Fruit fly (Drosophila melanogaster) whole organism, embryonic: Measurements from ENCODE around the gene CG13373.

Experiments
- Aef1 ChIP-seq: fragments of 200-800 bp; sonication (Bioruptor generic); IDR thresholded peaks from 3 replicates; pipeline ENCODE4 v1.3.6; 2022; ENCODE audit warnings: missing biosample characterization, missing genetic modification characterization
- CG10209 ChIP-seq: fragments of 200-800 bp; sonication (Bioruptor generic); optimal IDR thresholded peaks from 3 replicates; lab custom pipeline; 2017; ENCODE audit warnings: missing biosample characterization, mild to moderate bottlenecking, missing genetic modification characterization, missing genetic modification reagents
- CG11696 ChIP-seq: fragments of 200-800 bp; sonication (Bioruptor generic); IDR thresholded peaks from 2 replicates; pipeline ENCODE4 v1.3.6; 2022; ENCODE audit warnings: missing biosample characterization, missing genetic modification characterization
- CG12219 ChIP-seq: fragments of 200-800 bp; sonication (Bioruptor generic); optimal IDR thresholded peaks from 3 replicates; lab custom pipeline; 2018; ENCODE audit warnings: missing biosample characterization, mild to moderate bottlenecking, missing genetic modification characterization
- CG12942 ChIP-seq: fragments of 200-800 bp; sonication (Bioruptor generic); optimal IDR thresholded peaks from 3 replicates; lab custom pipeline; 2016; ENCODE audit warnings: missing biosample characterization, missing genetic modification characterization
- CG14710 ChIP-seq: fragments of 200-800 bp; sonication (Bioruptor generic); optimal IDR thresholded peaks from 3 replicates; lab custom pipeline; 2019; ENCODE audit warnings: missing biosample characterization, mild to moderate bottlenecking, missing genetic modification characterization, moderate library complexity
- CG1602 ChIP-seq: fragments of 200-800 bp; sonication (Bioruptor generic); optimal IDR thresholded peaks from 3 replicates; lab custom pipeline; 2016; ENCODE audit warnings: missing biosample characterization, missing genetic modification characterization
- CG17186 ChIP-seq: fragments of 200-800 bp; sonication (Bioruptor generic); optimal IDR thresholded peaks from 3 replicates; lab custom pipeline; 2017; ENCODE audit warnings: missing biosample characterization, missing genetic modification reagents, missing genetic modification characterization
- CG17359 ChIP-seq: fragments of 200-800 bp; sonication (Bioruptor generic); optimal IDR thresholded peaks from 3 replicates; lab custom pipeline; 2018; ENCODE audit warnings: missing biosample characterization, mild to moderate bottlenecking, missing genetic modification characterization, moderate library complexity
- CG17568 ChIP-seq: fragments of 200-800 bp; sonication (Bioruptor generic); optimal IDR thresholded peaks from 2 replicates; lab custom pipeline; 2018; ENCODE audit warnings: missing biosample characterization, mild to moderate bottlenecking, missing genetic modification characterization, moderate library complexity
- CG32767 ChIP-seq: fragments of 200-800 bp; sonication (Bioruptor generic); IDR thresholded peaks from 2 replicates; pipeline ENCODE4 v1.3.6; 2022; ENCODE audit warnings: missing biosample characterization, missing genetic modification characterization
- CG3281 ChIP-seq: fragments of 200-800 bp; sonication (Bioruptor generic); optimal IDR thresholded peaks from 3 replicates; lab custom pipeline; 2017; ENCODE audit warnings: missing biosample characterization, mild to moderate bottlenecking, missing genetic modification characterization
- CG4282 ChIP-seq: fragments of 200-800 bp; sonication (Bioruptor generic); optimal IDR thresholded peaks from 2 replicates; lab custom pipeline; 2016; ENCODE audit warnings: missing biosample characterization, missing genetic modification characterization
- CG4328 ChIP-seq: fragments of 200-800 bp; sonication (Bioruptor generic); optimal IDR thresholded peaks from 3 replicates; lab custom pipeline; 2017; ENCODE audit warnings: missing biosample characterization, missing genetic modification reagents, missing genetic modification characterization
- CG4424 ChIP-seq: fragments of 200-800 bp; sonication (Bioruptor generic); optimal IDR thresholded peaks from 3 replicates; lab custom pipeline; 2016; ENCODE audit warnings: missing biosample characterization, missing genetic modification characterization
- CG7556 ChIP-seq: fragments of 200-800 bp; sonication (Bioruptor generic); optimal IDR thresholded peaks from 2 replicates; lab custom pipeline; 2017; ENCODE audit warnings: missing biosample characterization, mild to moderate bottlenecking, missing genetic modification characterization
- CG8478 ChIP-seq: fragments of >200 bp; optimal IDR thresholded peaks from 2 replicates; lab custom pipeline; 2018
- CG8944 ChIP-seq: fragments of 200-800 bp; sonication (Bioruptor generic); optimal IDR thresholded peaks from 3 replicates; lab custom pipeline; 2016; ENCODE audit warnings: missing biosample characterization, missing genetic modification characterization
- CG9609 ChIP-seq: fragments of 200-800 bp; sonication (Bioruptor generic); optimal IDR thresholded peaks from 3 replicates; lab custom pipeline; 2016; ENCODE audit warnings: missing biosample characterization, missing genetic modification characterization
- ERR ChIP-seq: fragments of 200-800 bp; sonication (Bioruptor generic); optimal IDR thresholded peaks from 2 replicates; lab custom pipeline; 2016; ENCODE audit warnings: missing biosample characterization, missing genetic modification characterization
- Eip74EF ChIP-seq, 2 experiments: fragments of 200-800 bp in 1 of 2; fragments of >200 bp in 1 of 2; sonication (Bioruptor generic) in 1 of 2; optimal IDR thresholded peaks; 2 replicates each; lab custom pipeline; 2017 to 2019; ENCODE audit warnings: missing biosample characterization in 2 of 2, missing genetic modification characterization in 2 of 2, mild to moderate bottlenecking in 1 of 2, moderate library complexity in 1 of 2
- HLHmδ ChIP-seq: fragments of 200-800 bp; sonication (Bioruptor generic); optimal IDR thresholded peaks from 2 replicates; lab custom pipeline; 2018; ENCODE audit warnings: missing biosample characterization, mild to moderate bottlenecking, missing genetic modification characterization, moderate library complexity
- Hr39 ChIP-seq: fragments of >200 bp; optimal IDR thresholded peaks from 2 replicates; lab custom pipeline; 2017
- Mad ChIP-seq: fragments of 200-800 bp; sonication (Bioruptor generic); optimal IDR thresholded peaks from 2 replicates; lab custom pipeline; 2016; ENCODE audit warnings: missing biosample characterization, missing genetic modification characterization
- Nf-YC ChIP-seq: fragments of 200-800 bp; optimal IDR thresholded peaks from 3 replicates; lab custom pipeline; 2019; ENCODE audit warnings: missing biosample characterization, mild to moderate bottlenecking, missing genetic modification characterization, moderate library complexity
- Opbp ChIP-seq: fragments of 200-800 bp; sonication (Bioruptor generic); IDR thresholded peaks from 3 replicates; pipeline ENCODE4 v1.3.6; 2022; ENCODE audit warnings: missing biosample characterization, missing genetic modification characterization; ENCODE audit not compliant: partially characterized antibody
- Ravus ChIP-seq: fragments of 200-800 bp; sonication (Bioruptor generic); IDR thresholded peaks from 2 replicates; pipeline ENCODE4 v1.3.6; 2022; ENCODE audit warnings: missing biosample characterization, missing genetic modification characterization
- Rfx ChIP-seq: fragments of 200-800 bp; sonication (Bioruptor generic); IDR thresholded peaks from 2 replicates; pipeline ENCODE4 v1.3.6; 2022; ENCODE audit warnings: missing biosample characterization, missing genetic modification characterization
- Rx ChIP-seq: fragments of 200-800 bp; sonication (Bioruptor generic); IDR thresholded peaks from 2 replicates; pipeline ENCODE4 v1.3.6; 2022; ENCODE audit warnings: missing biosample characterization, missing genetic modification characterization
- TFAM ChIP-seq: fragments of 200-800 bp; sonication (Bioruptor generic); optimal IDR thresholded peaks from 2 replicates; lab custom pipeline; 2017; ENCODE audit warnings: missing biosample characterization, missing genetic modification characterization, inconsistent platforms
- Usf ChIP-seq: fragments of 200-800 bp; sonication (Bioruptor generic); optimal IDR thresholded peaks from 2 replicates; lab custom pipeline; 2017; ENCODE audit warnings: missing genotype, missing biosample characterization, missing genetic modification characterization
- Xrp1 ChIP-seq: fragments of 200-800 bp; sonication (Bioruptor generic); IDR thresholded peaks from 2 replicates; pipeline ENCODE4 v1.3.6; 2022; ENCODE audit warnings: missing biosample characterization, missing genetic modification characterization
- ac ChIP-seq: fragments of 200-800 bp; sonication (Bioruptor generic); optimal IDR thresholded peaks from 3 replicates; lab custom pipeline; 2017; ENCODE audit warnings: missing biosample characterization, mild to moderate bottlenecking, missing genetic modification characterization
- al ChIP-seq: fragments of 200-800 bp; sonication (Bioruptor generic); IDR thresholded peaks from 2 replicates; pipeline ENCODE4 v1.3.6; 2022; ENCODE audit warnings: missing biosample characterization, missing genetic modification characterization
- aop ChIP-seq: fragments of 200-800 bp; sonication (Bioruptor generic); IDR thresholded peaks from 2 replicates; pipeline ENCODE4 v1.3.6; 2022; ENCODE audit warnings: missing biosample characterization, missing genetic modification characterization
- cwo ChIP-seq: fragments of 200-800 bp; sonication (Bioruptor generic); optimal IDR thresholded peaks from 3 replicates; lab custom pipeline; 2017; ENCODE audit warnings: missing biosample characterization, missing genetic modification characterization, mild to moderate bottlenecking, moderate library complexity, missing genetic modification reagents
- dm ChIP-seq: fragments of 200-800 bp; sonication (Bioruptor generic); optimal IDR thresholded peaks from 3 replicates; lab custom pipeline; 2016; ENCODE audit warnings: missing biosample characterization, missing genetic modification characterization
- dmrt99B ChIP-seq: fragments of 200-800 bp; sonication (Bioruptor generic); optimal IDR thresholded peaks from 2 replicates; lab custom pipeline; 2018; ENCODE audit warnings: missing biosample characterization, mild to moderate bottlenecking, missing genetic modification characterization, moderate library complexity
- fd102C ChIP-seq: fragments of 200-800 bp; sonication (Bioruptor generic); optimal IDR thresholded peaks from 2 replicates; lab custom pipeline; 2018; ENCODE audit warnings: missing biosample characterization, mild to moderate bottlenecking, missing genetic modification characterization, moderate library complexity
- fru ChIP-seq: fragments of >200 bp; optimal IDR thresholded peaks from 2 replicates; lab custom pipeline; 2017
- jigr1 ChIP-seq: fragments of 200-800 bp; sonication (Bioruptor generic); IDR thresholded peaks from 3 replicates; pipeline ENCODE4 v1.3.6; 2022; ENCODE audit warnings: missing biosample characterization, missing genetic modification characterization
- kay ChIP-seq: fragments of 200-800 bp; sonication (Bioruptor generic); optimal IDR thresholded peaks from 2 replicates; lab custom pipeline; 2016; ENCODE audit warnings: missing biosample characterization, missing genetic modification characterization
- knrl ChIP-seq: fragments of 200-800 bp; sonication (Bioruptor generic); IDR thresholded peaks from 3 replicates; pipeline ENCODE4 v1.3.6; 2022; ENCODE audit warnings: missing biosample characterization, missing genetic modification characterization; ENCODE audit not compliant: partially characterized antibody
- nerfin-2 ChIP-seq: fragments of 200-800 bp; sonication (Bioruptor generic); IDR thresholded peaks from 2 replicates; pipeline ENCODE4 v1.3.6; 2022; ENCODE audit warnings: missing biosample characterization, missing genetic modification characterization; ENCODE audit not compliant: partially characterized antibody
- odd ChIP-seq: fragments of 200-800 bp; sonication (Bioruptor generic); optimal IDR thresholded peaks from 2 replicates; lab custom pipeline; 2017; ENCODE audit warnings: missing biosample characterization, mild to moderate bottlenecking, missing genetic modification characterization
- onecut ChIP-seq: fragments of 200-800 bp; sonication (Bioruptor generic); IDR thresholded peaks from 2 replicates; pipeline ENCODE4 v1.3.6; 2022; ENCODE audit warnings: missing biosample characterization, missing genetic modification characterization
- phol ChIP-seq: fragments of 200-800 bp; sonication (Bioruptor generic); optimal IDR thresholded peaks from 3 replicates; lab custom pipeline; 2018; ENCODE audit warnings: missing biosample characterization, mild to moderate bottlenecking, missing genetic modification characterization, moderate library complexity
- pita ChIP-seq: fragments of 200-800 bp; sonication (Bioruptor generic); optimal IDR thresholded peaks from 2 replicates; lab custom pipeline; 2017; ENCODE audit warnings: missing biosample characterization, mild to moderate bottlenecking, missing genetic modification characterization
- shn ChIP-seq: fragments of 200-800 bp; sonication (Bioruptor generic); optimal IDR thresholded peaks from 3 replicates; lab custom pipeline; 2016; ENCODE audit warnings: missing biosample characterization, missing genetic modification characterization
- sima ChIP-seq: fragments of 200-800 bp; sonication (Bioruptor generic); optimal IDR thresholded peaks from 2 replicates; lab custom pipeline; 2016; ENCODE audit warnings: missing biosample characterization, missing genetic modification characterization
- so ChIP-seq: fragments of 200-800 bp; sonication (Bioruptor generic); IDR thresholded peaks from 3 replicates; pipeline ENCODE4 v1.3.6; 2022; ENCODE audit warnings: missing biosample characterization, missing genetic modification characterization
- stwl ChIP-seq: fragments of 200-800 bp; sonication (Bioruptor generic); optimal IDR thresholded peaks from 3 replicates; lab custom pipeline; 2018; ENCODE audit warnings: missing biosample characterization, mild to moderate bottlenecking, missing genetic modification characterization, moderate library complexity
- unpg ChIP-seq: fragments of 200-800 bp; sonication (Bioruptor generic); optimal IDR thresholded peaks from 3 replicates; lab custom pipeline; 2018; ENCODE audit warnings: missing biosample characterization, mild to moderate bottlenecking, missing genetic modification characterization, moderate library complexity

CG13373 gene

DNA sequence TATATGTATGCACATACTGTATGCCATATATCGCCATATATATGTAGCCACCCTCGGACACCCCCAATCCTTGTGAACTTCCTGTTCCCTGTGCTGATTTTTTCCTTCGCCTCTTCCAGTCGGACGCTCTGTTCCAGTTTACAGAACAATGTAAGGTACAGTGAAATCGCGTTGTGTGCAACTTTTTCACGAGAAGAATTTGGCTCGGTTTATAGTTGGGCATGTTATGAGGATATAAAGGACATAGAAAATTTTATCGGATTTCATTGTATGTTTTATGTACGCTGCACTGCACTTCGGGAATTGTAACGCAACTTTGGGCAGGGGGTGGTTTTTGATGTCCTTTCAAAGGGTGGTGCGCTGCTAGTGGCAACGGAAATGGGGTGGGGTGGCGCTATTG is 47.5 kb downstream of the CG13373 start (continued):
- TF ChIP-seq Hr39 (lab: Kevin White, UChicago) (no peak), fd102C (GFP tag; lab: Kevin White, UChicago) (no peak), jigr1 (GFP tag; lab: Robert Waterston, UW) (no peak), Opbp (GFP tag; lab: Robert Waterston, UW) (no peak), knrl (GFP tag; lab: Robert Waterston, UW) (no peak), CG14710 (no peak), CG8478 (no peak), stwl (tag; lab: Kevin White, UChicago) (no peak), so (GFP tag; lab: Robert Waterston, UW) (no peak), CG12219 (GFP tag; lab: Kevin White, UChicago) (peak; percentile 34), CG17359 (tag; lab: Kevin White, UChicago) (peak; percentile 2), CG4424 (GFP tag; lab: Kevin White, UChicago) (no peak), odd (no peak), CG1602 (GFP tag; lab: Kevin White, UChicago) (no peak), CG8944 (GFP tag; lab: Kevin White, UChicago) (no peak), unpg (GFP tag; lab: Kevin White, UChicago) (peak; percentile 20), CG3281 (GFP tag; lab: Kevin White, UChicago) (no peak), sima (no peak), CG32767 (no peak), Mad (GFP tag; lab: Kevin White, UChicago) (no peak), CG4328 (GFP tag; lab: Kevin White, UChicago) (no peak), TFAM (no peak), Usf (GFP tag; lab: Kevin White, UChicago) (no peak), Aef1 (no peak), CG4282 (no peak), ERR (GFP tag; lab: Kevin White, UChicago) (no peak), HLHmδ (GFP tag; lab: Kevin White, UChicago) (no peak), Rx (GFP tag; lab: Robert Waterston, UW) (no peak), CG17186 (GFP tag; lab: Kevin White, UChicago) (no peak), CG11696 (GFP tag; lab: Robert Waterston, UW) (no peak), kay (GFP tag; lab: Kevin White, UChicago) (no peak), fru (lab: Kevin White, UChicago) (no peak), pita (GFP tag; lab: Kevin White, UChicago) (no peak), ac (GFP tag; lab: Kevin White, UChicago) (no peak), aop (GFP tag; lab: Robert Waterston, UW) (no peak), Ravus (no peak), cwo (GFP tag; lab: Kevin White, UChicago) (no peak), Eip74EF (GFP tag; optimal IDR thresholded peaks at IDR 0.05; lab: Kevin White, UChicago) (no peak), Xrp1 (GFP tag; lab: Robert Waterston, UW) (peak; percentile 28; the same call in 1 of the 2 replicates), dmrt99B (tag; lab: Kevin White, UChicago) (peak; percentile 43), Nf-YC (no peak), CG9609 (GFP tag; lab: Kevin White, UChicago) (no peak), shn (GFP tag; lab: Kevin White, UChicago) (no peak), CG10209 (GFP tag; lab: Kevin White, UChicago) (no peak), Rfx (GFP tag; lab: Robert Waterston, UW) (peak; percentile 41), CG7556 (GFP tag; lab: Kevin White, UChicago) (peak; percentile 3), dm (GFP tag; lab: Kevin White, UChicago) (no peak), onecut (GFP tag; lab: Robert Waterston, UW) (peak; percentile 36; the same call in 1 of the 2 replicates), CG17568 (GFP tag; lab: Kevin White, UChicago) (no peak), phol (no peak), nerfin-2 (GFP tag; lab: Robert Waterston, UW) (no peak), CG12942 (GFP tag; lab: Kevin White, UChicago) (no peak), al (no peak)
